Fruit fly (Drosophila melanogaster) whole organism, prepupa: ENCODE measurements around the gene U2af38.

Experiments
- Blimp-1 ChIP-seq: fragments of 200-800 bp; sonication (Bioruptor generic); optimal IDR thresholded peaks from 3 replicates; lab custom pipeline; 2017; ENCODE audit warnings: missing biosample characterization, missing genetic modification characterization, mild to moderate bottlenecking, moderate library complexity, missing genetic modification reagents
- CG10631 ChIP-seq: fragments of 200-800 bp; sonication (Bioruptor generic); optimal IDR thresholded peaks from 2 replicates; lab custom pipeline; 2016; ENCODE audit warnings: missing biosample characterization, missing genetic modification characterization
- CG10669 ChIP-seq: fragments of 200-800 bp; sonication (Bioruptor generic); optimal IDR thresholded peaks from 3 replicates; lab custom pipeline; 2018; ENCODE audit warnings: missing biosample characterization, mild to moderate bottlenecking, missing genetic modification characterization, moderate library complexity
- CG11294 ChIP-seq: fragments of 200-800 bp; sonication (Bioruptor generic); IDR thresholded peaks from 2 replicates; pipeline ENCODE4 v1.3.6; 2022; ENCODE audit warnings: missing biosample characterization, missing genetic modification characterization
- CG11762 ChIP-seq: fragments of 200-800 bp; sonication (Bioruptor generic); optimal IDR thresholded peaks from 3 replicates; lab custom pipeline; 2016; ENCODE audit warnings: missing biosample characterization, missing genetic modification characterization; ENCODE audit not compliant: insufficient read depth
- CG11902 ChIP-seq: fragments of 200-800 bp; sonication (Bioruptor generic); optimal IDR thresholded peaks from 3 replicates; lab custom pipeline; 2016; ENCODE audit warnings: missing biosample characterization, missing genetic modification characterization
- CG15336 ChIP-seq: fragments of 200-800 bp; sonication (Bioruptor generic); IDR thresholded peaks from 2 replicates; pipeline ENCODE4 v1.3.6; 2022; ENCODE audit warnings: missing biosample characterization, missing genetic modification characterization
- CG16779 ChIP-seq: fragments of 200-800 bp; sonication (Bioruptor generic); optimal IDR thresholded peaks from 3 replicates; lab custom pipeline; 2017; ENCODE audit warnings: missing biosample characterization, mild to moderate bottlenecking, missing genetic modification characterization
- CG3032 ChIP-seq: fragments of 200-800 bp; optimal IDR thresholded peaks from 2 replicates; lab custom pipeline; 2019; ENCODE audit warnings: missing biosample characterization, mild to moderate bottlenecking, missing genetic modification characterization, moderate library complexity
- CG32006 ChIP-seq: fragments of 200-800 bp; sonication (Bioruptor generic); optimal IDR thresholded peaks from 3 replicates; lab custom pipeline; 2017; ENCODE audit warnings: missing biosample characterization, mild to moderate bottlenecking, missing genetic modification characterization
- CG34406 ChIP-seq: fragments of 200-800 bp; sonication (Bioruptor generic); optimal IDR thresholded peaks from 3 replicates; lab custom pipeline; 2016; ENCODE audit warnings: missing biosample characterization, missing genetic modification characterization
- CG3919 ChIP-seq: fragments of 200-800 bp; sonication (Bioruptor generic); optimal IDR thresholded peaks from 3 replicates; lab custom pipeline; 2016; ENCODE audit warnings: missing biosample characterization, missing genetic modification characterization
- CG6276 ChIP-seq: fragments of 200-800 bp; sonication (Bioruptor generic); optimal IDR thresholded peaks from 2 replicates; lab custom pipeline; 2017; ENCODE audit warnings: missing biosample characterization, mild to moderate bottlenecking, missing genetic modification characterization
- CG6792 ChIP-seq: fragments of 200-800 bp; sonication (Bioruptor generic); optimal IDR thresholded peaks from 3 replicates; lab custom pipeline; 2016; ENCODE audit warnings: missing biosample characterization, missing genetic modification characterization
- CG6808 ChIP-seq: fragments of 200-800 bp; sonication (Bioruptor generic); optimal IDR thresholded peaks from 3 replicates; lab custom pipeline; 2017; ENCODE audit warnings: missing biosample characterization, missing genetic modification characterization, mild to moderate bottlenecking, moderate library complexity, missing genetic modification reagents
- CG6854 ChIP-seq: fragments of 200-800 bp; sonication (Bioruptor generic); optimal IDR thresholded peaks from 2 replicates; lab custom pipeline; 2017; ENCODE audit warnings: missing biosample characterization, mild to moderate bottlenecking, missing genetic modification characterization
- CG7368 ChIP-seq: fragments of 200-800 bp; sonication (Bioruptor generic); optimal IDR thresholded peaks from 3 replicates; lab custom pipeline; 2016; ENCODE audit warnings: missing biosample characterization, missing genetic modification characterization
- CG8319 ChIP-seq: fragments of 200-800 bp; sonication (Bioruptor generic); optimal IDR thresholded peaks from 3 replicates; lab custom pipeline; 2016; ENCODE audit warnings: missing biosample characterization, missing genetic modification characterization
- CG8632 ChIP-seq: fragments of 200-800 bp; sonication (Bioruptor generic); optimal IDR thresholded peaks from 3 replicates; lab custom pipeline; 2016; ENCODE audit warnings: missing biosample characterization, missing genetic modification characterization
- CG9139 ChIP-seq: fragments of 200-800 bp; sonication (Bioruptor generic); optimal IDR thresholded peaks from 3 replicates; lab custom pipeline; 2017; ENCODE audit warnings: missing biosample characterization, mild to moderate bottlenecking, missing genetic modification characterization
- Eip75B ChIP-seq: fragments of 200-800 bp; sonication (Bioruptor generic); optimal IDR thresholded peaks from 3 replicates; lab custom pipeline; 2016; ENCODE audit warnings: missing biosample characterization, missing genetic modification characterization
- Eip78C ChIP-seq: fragments of 200-800 bp; sonication (Bioruptor generic); peaks from one replicate; lab custom pipeline; 2016; ENCODE audit warnings: missing biosample characterization, missing genetic modification characterization
- Eip93F ChIP-seq: fragments of 200-800 bp; sonication (Bioruptor generic); optimal IDR thresholded peaks from 2 replicates; lab custom pipeline; 2016; ENCODE audit warnings: missing biosample characterization, mild to moderate bottlenecking, missing genetic modification characterization
- Ets96B ChIP-seq: fragments of 200-800 bp; optimal IDR thresholded peaks from 2 replicates; lab custom pipeline; 2019; ENCODE audit warnings: missing biosample characterization, mild to moderate bottlenecking, missing genetic modification characterization, moderate library complexity
- Gug ChIP-seq: fragments of 200-800 bp; sonication (Bioruptor generic); IDR thresholded peaks from 2 replicates; pipeline ENCODE4 v1.3.6; 2022; ENCODE audit warnings: missing biosample characterization, missing genetic modification characterization
- Hr39 ChIP-seq: fragments of 200-800 bp; sonication (Bioruptor generic); optimal IDR thresholded peaks from 2 replicates; lab custom pipeline; 2016; ENCODE audit warnings: missing biosample characterization, missing genetic modification characterization
- Hr4 ChIP-seq: fragments of 200-800 bp; sonication (Bioruptor generic); optimal IDR thresholded peaks from 3 replicates; lab custom pipeline; 2016; ENCODE audit warnings: missing biosample characterization, missing genetic modification characterization
- Lpt ChIP-seq: fragments of 200-800 bp; sonication (Bioruptor generic); optimal IDR thresholded peaks from 3 replicates; lab custom pipeline; 2016; ENCODE audit warnings: missing biosample characterization, missing genetic modification characterization
- Smox ChIP-seq: fragments of 200-800 bp; sonication (Bioruptor generic); optimal IDR thresholded peaks from 3 replicates; lab custom pipeline; 2016; ENCODE audit warnings: missing biosample characterization, missing genetic modification characterization
- Sox102F ChIP-seq: fragments of 200-800 bp; sonication (Bioruptor generic); optimal IDR thresholded peaks from 2 replicates; lab custom pipeline; 2016; ENCODE audit warnings: missing biosample characterization, mild to moderate bottlenecking, missing genetic modification characterization
- Sox14 ChIP-seq: fragments of 200-800 bp; sonication (Bioruptor generic); optimal IDR thresholded peaks from 3 replicates; lab custom pipeline; 2016; ENCODE audit warnings: missing biosample characterization, missing genetic modification characterization
- Sox15 ChIP-seq: fragments of 200-800 bp; sonication (Bioruptor generic); optimal IDR thresholded peaks from 3 replicates; lab custom pipeline; 2016; ENCODE audit warnings: missing biosample characterization, missing genetic modification characterization
- achi ChIP-seq: fragments of 200-800 bp; sonication (Bioruptor generic); optimal IDR thresholded peaks from 3 replicates; lab custom pipeline; 2016; ENCODE audit warnings: missing biosample characterization, missing genetic modification characterization
- acj6 ChIP-seq: fragments of 200-800 bp; sonication (Bioruptor generic); optimal IDR thresholded peaks from 3 replicates; lab custom pipeline; 2016; ENCODE audit warnings: missing biosample characterization, missing genetic modification characterization
- dsx ChIP-seq: fragments of 200-800 bp; optimal IDR thresholded peaks from 3 replicates; lab custom pipeline; 2019; ENCODE audit warnings: missing biosample characterization, mild to moderate bottlenecking, missing genetic modification characterization, moderate library complexity; ENCODE audit not compliant: poor library complexity, severe bottlenecking
- eg ChIP-seq: fragments of 200-800 bp; sonication (Bioruptor generic); IDR thresholded peaks from 3 replicates; pipeline ENCODE4 v1.3.6; 2022; ENCODE audit warnings: missing biosample characterization, missing genetic modification characterization
- fd85E ChIP-seq: fragments of 200-800 bp; sonication (Bioruptor generic); optimal IDR thresholded peaks from 3 replicates; lab custom pipeline; 2016; ENCODE audit warnings: missing biosample characterization, missing genetic modification characterization
- fkh ChIP-seq: fragments of 200-800 bp; sonication (Bioruptor generic); optimal IDR thresholded peaks from 3 replicates; lab custom pipeline; 2017; ENCODE audit warnings: missing biosample characterization, mild to moderate bottlenecking, missing genetic modification characterization, moderate library complexity
- lz ChIP-seq: fragments of 200-800 bp; sonication (Bioruptor generic); optimal IDR thresholded peaks from 3 replicates; lab custom pipeline; 2016; ENCODE audit warnings: missing biosample characterization, missing genetic modification characterization
- net ChIP-seq: fragments of 200-800 bp; sonication (Bioruptor generic); optimal IDR thresholded peaks from 3 replicates; lab custom pipeline; 2016; ENCODE audit warnings: missing biosample characterization, missing genetic modification characterization
- pdm3 ChIP-seq: fragments of 200-800 bp; sonication (Bioruptor generic); optimal IDR thresholded peaks from 3 replicates; lab custom pipeline; 2016; ENCODE audit warnings: missing biosample characterization, missing genetic modification characterization
- spab ChIP-seq: fragments of 200-800 bp; sonication (Bioruptor generic); optimal IDR thresholded peaks from 2 replicates; lab custom pipeline; 2017; ENCODE audit warnings: missing biosample characterization, mild to moderate bottlenecking, missing genetic modification characterization, missing genetic modification reagents
- ss ChIP-seq, 2 experiments: fragments of 200-800 bp; sonication (Bioruptor generic); optimal IDR thresholded peaks; 2 replicates in 1 of 2; 3 replicates in 1 of 2; lab custom pipeline; 2017 to 2018; ENCODE audit warnings: mild to moderate bottlenecking in 2 of 2, missing biosample characterization in 2 of 2, missing genetic modification characterization in 2 of 2, moderate library complexity in 1 of 2
- topi ChIP-seq: fragments of 200-800 bp; sonication (Bioruptor generic); optimal IDR thresholded peaks from 3 replicates; lab custom pipeline; 2016; ENCODE audit warnings: missing biosample characterization, missing genetic modification characterization
- vri ChIP-seq: fragments of 200-800 bp; sonication (Bioruptor generic); optimal IDR thresholded peaks from 3 replicates; lab custom pipeline; 2016; ENCODE audit warnings: missing biosample characterization, mild to moderate bottlenecking, missing genetic modification characterization

U2af38 gene

DNA sequence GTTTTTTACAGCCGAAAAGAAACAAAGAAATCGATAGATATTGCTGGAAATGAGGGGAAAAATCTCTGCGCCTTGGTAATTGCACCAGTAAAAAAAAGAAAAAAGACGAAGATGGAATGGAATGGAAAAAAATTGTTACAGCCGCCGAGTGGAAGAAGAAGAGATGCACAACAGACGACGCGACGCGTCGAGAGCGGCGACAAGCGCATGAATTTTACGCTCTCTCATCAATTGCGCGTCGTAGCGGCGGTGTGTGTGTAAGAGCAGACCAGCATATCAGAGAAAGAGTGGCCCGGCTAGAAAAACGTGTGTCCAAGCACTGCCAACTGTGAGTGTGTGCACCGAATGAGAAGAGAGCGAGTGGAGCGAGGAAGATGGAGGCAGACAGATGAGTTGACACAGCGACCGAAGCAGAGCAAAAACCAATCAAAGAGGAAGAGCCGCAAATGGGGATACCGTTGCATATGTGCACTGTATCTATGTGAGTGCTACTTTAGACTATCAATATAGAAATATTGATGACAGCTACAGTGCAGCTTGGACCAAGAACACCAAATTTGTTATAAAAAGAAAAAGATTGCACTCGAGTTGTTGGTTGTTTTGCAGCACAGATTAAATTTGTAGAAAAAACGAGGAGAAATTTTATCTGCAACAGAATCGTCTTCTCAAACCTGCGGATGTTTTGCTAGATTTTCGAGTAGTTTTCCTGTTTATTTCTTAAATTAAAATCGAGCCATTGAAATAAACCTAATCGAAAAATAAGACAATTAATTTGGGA lies 45.2 kb downstream of the U2af38 start (continued):
- peak; percentile 85 for TF ChIP-seq Hr4 (GFP tag; lab: Kevin White, UChicago)
- TF ChIP-seq Lpt (GFP tag; lab: Kevin White, UChicago) = peak; percentile 25
- no peak for TF ChIP-seq Sox102F
- peak; percentile 34 for TF ChIP-seq CG7368 (GFP tag; lab: Kevin White, UChicago)
- peak; percentile 48 for TF ChIP-seq Ets96B (tag; lab: Kevin White, UChicago)
- TF ChIP-seq Eip75B (GFP tag; lab: Kevin White, UChicago) = peak; percentile 62
- peak; percentile 70 for TF ChIP-seq CG15336 (GFP tag; lab: Robert Waterston, UW)
- peak; percentile 68 to 76 for TF ChIP-seq ss (GFP tag; optimal IDR thresholded peaks at IDR 0.05; lab: Kevin White, UChicago)
- peak; percentile 24 for TF ChIP-seq CG8632 (GFP tag; lab: Kevin White, UChicago)
- peak; percentile 10 for TF ChIP-seq CG34406
- peak; percentile 54 for TF ChIP-seq CG16779 (tag; lab: Kevin White, UChicago)
- peak; percentile 65 for TF ChIP-seq fkh (GFP tag; lab: Kevin White, UChicago)
- peak; percentile 57 for TF ChIP-seq CG10669
- TF ChIP-seq Eip93F = no peak
- TF ChIP-seq CG6792 (GFP tag; lab: Kevin White, UChicago) = peak; percentile 6
- TF ChIP-seq topi (GFP tag; lab: Kevin White, UChicago) = peak; percentile 28
- peak; percentile 46 for TF ChIP-seq CG10631 (GFP tag; lab: Kevin White, UChicago)
- peak; percentile 54; the same call in 1 of the 2 replicates for TF ChIP-seq CG11294 (GFP tag; lab: Robert Waterston, UW)
- no peak for TF ChIP-seq CG11902 (GFP tag; lab: Kevin White, UChicago)
- peak; percentile 68 for TF ChIP-seq achi
- TF ChIP-seq CG6808 (GFP tag; lab: Kevin White, UChicago) = peak; percentile 50
- TF ChIP-seq Sox14 (GFP tag; lab: Kevin White, UChicago) = peak; percentile 42
- TF ChIP-seq CG9139 (GFP tag; lab: Kevin White, UChicago) = peak; percentile 26
- peak; percentile 67 for TF ChIP-seq CG6276
- TF ChIP-seq Gug (GFP tag; lab: Robert Waterston, UW) = peak; percentile 64
- peak; percentile 87 for TF ChIP-seq CG32006 (GFP tag; lab: Kevin White, UChicago)
- TF ChIP-seq spab = peak; percentile 35
- TF ChIP-seq CG8319 = no peak
- TF ChIP-seq CG11762 (GFP tag; lab: Kevin White, UChicago) = peak; percentile 44

DNA sequence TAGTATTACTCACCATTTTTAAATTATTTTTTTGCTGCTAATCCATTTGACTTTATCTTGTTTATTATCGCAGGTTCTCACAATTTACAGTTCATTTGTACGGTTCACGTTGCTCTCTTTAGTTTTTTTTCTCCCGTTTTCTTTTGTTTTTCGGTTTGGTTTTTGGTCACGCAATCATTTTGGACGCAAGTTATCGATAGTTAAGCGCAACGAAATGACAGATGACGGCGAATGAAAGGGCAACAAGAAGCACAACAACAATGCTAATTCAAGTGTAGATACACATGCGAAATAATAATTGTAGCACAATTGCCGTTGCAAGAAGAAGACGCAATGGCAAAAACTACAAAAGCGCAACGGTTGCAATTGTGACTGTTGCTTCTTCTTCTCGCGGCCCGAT lies 45.9 kb downstream of the U2af38 start:
- no peak for TF ChIP-seq CG34406
- peak; percentile 12 for TF ChIP-seq Eip78C (GFP tag; lab: Kevin White, UChicago)

DNA sequence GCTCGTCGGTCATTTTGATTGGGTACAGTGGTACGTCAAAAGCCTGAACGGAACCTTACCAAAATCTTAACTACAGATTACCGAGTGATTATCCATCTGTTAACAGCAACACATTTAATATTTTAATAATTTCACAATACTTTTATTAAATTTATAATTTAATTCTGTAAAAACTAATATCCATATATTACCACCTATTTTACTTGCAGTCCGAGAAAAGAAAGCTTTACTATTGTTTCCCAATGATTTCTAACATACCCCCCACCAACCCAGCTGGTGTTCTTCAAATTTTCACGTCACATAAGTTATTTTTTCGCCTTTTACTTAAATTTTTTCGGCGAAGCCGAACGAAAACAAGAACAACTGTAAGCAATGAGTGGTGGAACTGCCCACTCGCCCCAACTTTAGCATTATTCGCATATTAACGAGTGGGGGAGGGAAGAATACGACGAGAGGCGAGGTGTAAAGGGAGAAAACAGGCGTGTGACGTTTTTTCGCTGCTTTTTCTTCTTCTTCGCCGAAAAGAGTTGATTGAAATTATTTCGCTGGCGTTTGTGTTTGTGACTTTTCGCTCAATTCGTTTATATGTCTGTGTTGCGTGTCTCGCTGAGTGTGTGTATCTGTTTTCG lies 46.5 kb downstream of the U2af38 start:
- TF ChIP-seq acj6 (GFP tag; lab: Kevin White, UChicago) = peak; percentile 75
- TF ChIP-seq Ets96B (tag; lab: Kevin White, UChicago) = peak; percentile 67
- peak; percentile 67 for TF ChIP-seq CG34406
- peak; percentile 55 for TF ChIP-seq lz (GFP tag; lab: Kevin White, UChicago)
- peak; percentile 73 for TF ChIP-seq CG6792 (GFP tag; lab: Kevin White, UChicago)
- TF ChIP-seq net (GFP tag; lab: Kevin White, UChicago) = peak; percentile 61
- TF ChIP-seq vri = peak; percentile 28
- peak; percentile 38 for TF ChIP-seq fd85E (GFP tag; lab: Kevin White, UChicago)
- no peak for TF ChIP-seq CG9139 (GFP tag; lab: Kevin White, UChicago)
- peak; percentile 52 for TF ChIP-seq CG6854 (GFP tag; lab: Kevin White, UChicago)
- TF ChIP-seq Smox = peak; percentile 74
- no peak for TF ChIP-seq dsx (GFP tag; lab: Kevin White, UChicago)
- TF ChIP-seq Eip75B (GFP tag; lab: Kevin White, UChicago) = no peak
- peak; percentile 42 for TF ChIP-seq CG6808 (GFP tag; lab: Kevin White, UChicago)
- TF ChIP-seq CG15336 (GFP tag; lab: Robert Waterston, UW) = peak; percentile 70
- TF ChIP-seq Sox15 (GFP tag; lab: Kevin White, UChicago) = peak; percentile 46
- TF ChIP-seq CG3919 = peak; percentile 67
- TF ChIP-seq Lpt (GFP tag; lab: Kevin White, UChicago) = peak; percentile 5
- TF ChIP-seq pdm3 (GFP tag; lab: Kevin White, UChicago) = peak; percentile 51
- peak; percentile 25 for TF ChIP-seq CG16779 (tag; lab: Kevin White, UChicago)
- peak; percentile 56 for TF ChIP-seq CG3032 (tag; lab: Kevin White, UChicago)
- peak; percentile 69 for TF ChIP-seq CG10669
- TF ChIP-seq Blimp-1 (GFP tag; lab: Kevin White, UChicago) = peak; percentile 49
- TF ChIP-seq Hr39 (GFP tag; lab: Kevin White, UChicago) = peak; percentile 58
- TF ChIP-seq eg = peak; percentile 72
